Fruit fly (Drosophila melanogaster): Measurements from ENCODE around the gene CG7320.

The CG7320 gene

dm6 chr3L:18240348-18240812 lies 39.1 kb downstream of the CG7320 start:
- TF ChIP-seq CG8478 (optimal IDR thresholded peaks at IDR 0.05), result no peak
- TF ChIP-seq CTCF (optimal IDR thresholded peaks at IDR 0.05), result no peak

- TF ChIP-seq CTCF (optimal IDR thresholded peaks at IDR 0.05) (no peak), CG8478 (optimal IDR thresholded peaks at IDR 0.05) (no peak)
Measured at dm6 chr3L:18240986-18241625, 39.8 kb downstream of the CG7320 start.

dm6 chr3L:18242096-18242495 lies 40.8 kb downstream of the CG7320 start:
- no peak for TF ChIP-seq CG8478 (optimal IDR thresholded peaks at IDR 0.05)
- no peak for TF ChIP-seq CTCF (optimal IDR thresholded peaks at IDR 0.05)

dm6 chr3L:18243152-18243551 lies 41.9 kb downstream of the CG7320 start:
- no peak for TF ChIP-seq CTCF (optimal IDR thresholded peaks at IDR 0.05)
- no peak for TF ChIP-seq CG8478 (optimal IDR thresholded peaks at IDR 0.05)

dm6 chr3L:18243673-18244072 lies 42.4 kb downstream of the CG7320 start:
- no peak for TF ChIP-seq CTCF (optimal IDR thresholded peaks at IDR 0.05)
- TF ChIP-seq CG8478 (optimal IDR thresholded peaks at IDR 0.05), result no peak

- TF ChIP-seq CG8478 (optimal IDR thresholded peaks at IDR 0.05) (no peak), CTCF (optimal IDR thresholded peaks at IDR 0.05) (no peak)
Measured at dm6 chr3L:18244186-18244585, 42.9 kb downstream of the CG7320 start.

- TF ChIP-seq CTCF (optimal IDR thresholded peaks at IDR 0.05) (no peak), CG8478 (optimal IDR thresholded peaks at IDR 0.05) (no peak)
Measured at dm6 chr3L:18244982-18245708, 43.9 kb downstream of the CG7320 start.

- TF ChIP-seq CTCF (optimal IDR thresholded peaks at IDR 0.05) (no peak), CG8478 (optimal IDR thresholded peaks at IDR 0.05) (no peak)
Measured at dm6 chr3L:18245709-18246080, 44.4 kb downstream of the CG7320 start.

- no peak for TF ChIP-seq CTCF (optimal IDR thresholded peaks at IDR 0.05)
- no peak for TF ChIP-seq CG8478 (optimal IDR thresholded peaks at IDR 0.05)
Measured at dm6 chr3L:18248110-18248791, 47.0 kb downstream of the CG7320 start.

- no peak for TF ChIP-seq CG8478 (optimal IDR thresholded peaks at IDR 0.05)
- no peak for TF ChIP-seq CTCF (optimal IDR thresholded peaks at IDR 0.05)
Measured at dm6 chr3L:18248815-18249214, 47.5 kb downstream of the CG7320 start.

- TF ChIP-seq CG8478 (optimal IDR thresholded peaks at IDR 0.05), result no peak
- TF ChIP-seq CTCF (optimal IDR thresholded peaks at IDR 0.05), result no peak
Measured at dm6 chr3L:18250652-18251051, 49.4 kb downstream of the CG7320 start.

- TF ChIP-seq CTCF (optimal IDR thresholded peaks at IDR 0.05) (no peak), CG8478 (optimal IDR thresholded peaks at IDR 0.05) (no peak)
Measured at dm6 chr3L:18251788-18252187, 50.5 kb downstream of the CG7320 start, which contains the start of gene CheA75a. Gene CheA75a (plus strand): TSS chr3L:18252088.

Measured in S2 (cell line).